Worm (Caenorhabditis elegans): ENCODE results near the gene ret-1.
A peak's percentile ranks its signal among the peaks of the same experiment; 100 is the strongest.

ret-1 gene

ce11 chrV:14847291-14847915 lies at the start of gene ret-1 (continued):
- TF ChIP-seq snpc-1.1 (tag; optimal IDR thresholded peaks at IDR 0.05; ENCODE audit: insufficient read depth) (no peak), ama-1 (optimal IDR thresholded peaks at IDR 0.05) (peak; percentile 51), ama-1 (GFP tag; optimal IDR thresholded peaks at IDR 0.05) (no peak), ccch-3 (GFP tag; optimal IDR thresholded peaks at IDR 0.05) (no peak), attf-6 (GFP tag; IDR thresholded peaks at IDR 0.05) (no peak), attf-5 (GFP tag; optimal IDR thresholded peaks at IDR 0.05) (no peak), mes-4 (tag; optimal IDR thresholded peaks at IDR 0.05) (no peak), let-607 (tag; optimal IDR thresholded peaks at IDR 0.05) (no peak), Y53F4B.3 (GFP tag; IDR thresholded peaks at IDR 0.05) (no peak), madf-10 (tag; optimal IDR thresholded peaks at IDR 0.05) (no peak), ztf-28 (GFP tag; IDR thresholded peaks at IDR 0.05) (no peak), ceh-58 (GFP tag; IDR thresholded peaks at IDR 0.05) (no peak), nhr-90 (tag; optimal IDR thresholded peaks at IDR 0.05) (peak; percentile 14), hmg-20 (GFP tag; IDR thresholded peaks at IDR 0.05) (no peak), D2030.7 (GFP tag; IDR thresholded peaks at IDR 0.05) (no peak), madf-3 (GFP tag; IDR thresholded peaks at IDR 0.05) (0 out of 2 replicates have a peak, but pooled peaks have one; percentile 57), akir-1 (GFP tag; optimal IDR thresholded peaks at IDR 0.05) (no peak), atf-7 (tag; optimal IDR thresholded peaks at IDR 0.05) (no peak), cebp-2 (GFP tag; IDR thresholded peaks at IDR 0.05) (no peak), sptf-2 (GFP tag; optimal IDR thresholded peaks at IDR 0.05) (no peak), F52B5.7 (tag; optimal IDR thresholded peaks at IDR 0.05) (no peak), nfya-1 (tag; optimal IDR thresholded peaks at IDR 0.05; ENCODE audit: borderline replicate concordance, insufficient read depth) (no peak), K11D2.4 (GFP tag; IDR thresholded peaks at IDR 0.05) (no peak; the same call in 1 of the 2 replicates), die-1 (tag; optimal IDR thresholded peaks at IDR 0.05) (no peak), hsf-1 (GFP tag; IDR thresholded peaks at IDR 0.05) (no peak), F49E8.2 (tag; optimal IDR thresholded peaks at IDR 0.05; ENCODE audit: insufficient read depth) (no peak), madf-6 (GFP tag; IDR thresholded peaks at IDR 0.05) (no peak), dpl-1 (GFP tag; optimal IDR thresholded peaks at IDR 0.05) (no peak), tbp1 (GFP tag; optimal IDR thresholded peaks at IDR 0.05) (no peak), tbx-9 (tag; optimal IDR thresholded peaks at IDR 0.05; ENCODE audit: borderline replicate concordance) (no peak), madf-8 (GFP tag; conservative IDR thresholded peaks at IDR 0.05) (no peak), somi-1 (GFP tag; optimal IDR thresholded peaks at IDR 0.05) (peak; percentile 34), Y53G8AR.9 (GFP tag; conservative IDR thresholded peaks at IDR 0.05) (0 out of 2 replicates have a peak, but pooled peaks have one; percentile 19), lin-26 (GFP tag; IDR thresholded peaks at IDR 0.05) (no peak), C06A6.2 (GFP tag; conservative IDR thresholded peaks at IDR 0.05) (peak; percentile 14; the same call in 1 of the 2 replicates), B0019.2 (GFP tag; conservative IDR thresholded peaks at IDR 0.05) (no peak), let-526 (GFP tag; IDR thresholded peaks at IDR 0.05) (0 out of 2 replicates have a peak, but pooled peaks have one; percentile 46), ets-4 (GFP tag; optimal IDR thresholded peaks at IDR 0.05) (no peak), C17E4.6 (GFP tag; IDR thresholded peaks at IDR 0.05) (0 out of 2 replicates have a peak, but pooled peaks have one; percentile 35), ztf-26 (tag; optimal IDR thresholded peaks at IDR 0.05) (no peak), pbrm-1 (GFP tag; IDR thresholded peaks at IDR 0.05) (no peak; the same call in 1 of the 2 replicates), ceh-40 (GFP tag; IDR thresholded peaks at IDR 0.05) (no peak), zfh-2 (GFP tag; conservative IDR thresholded peaks at IDR 0.05) (0 out of 2 replicates have a peak, but pooled peaks have one; percentile 14), lsl-1 (GFP tag; optimal IDR thresholded peaks at IDR 0.05) (no peak), unc-130 (GFP tag; optimal IDR thresholded peaks at IDR 0.05) (no peak), F57C9.4 (tag; optimal IDR thresholded peaks at IDR 0.05) (no peak), hrde-1 (tag; optimal IDR thresholded peaks at IDR 0.05; ENCODE audit: borderline replicate concordance) (no peak), ceh-79 (tag; optimal IDR thresholded peaks at IDR 0.05) (no peak)

Measured in whole organism, young adult.